Fruit fly (Drosophila melanogaster) whole organism, embryonic: ENCODE data around the gene CG14194.

Experiments used
- Ada2b ChIP-seq: fragments of 200-800 bp; sonication (Bioruptor generic); IDR thresholded peaks from 2 replicates; pipeline ENCODE4 v1.3.6; 2022; ENCODE audit warnings: missing biosample characterization, missing genetic modification characterization
- Antp ChIP-seq: fragments of 200-800 bp; sonication (Bioruptor generic); optimal IDR thresholded peaks from 3 replicates; lab custom pipeline; 2016; ENCODE audit warnings: missing biosample characterization, missing genetic modification characterization
- BEAF-32 ChIP-seq: fragments of 200-800 bp; sonication (Bioruptor generic); optimal IDR thresholded peaks from 3 replicates; lab custom pipeline; 2017; ENCODE audit warnings: missing biosample characterization, missing genetic modification characterization, mild to moderate bottlenecking, moderate library complexity, missing genetic modification reagents
- Bgb ChIP-seq: fragments of 200-800 bp; sonication (Bioruptor generic); IDR thresholded peaks from 2 replicates; pipeline ENCODE4 v1.3.6; 2022; ENCODE audit warnings: missing biosample characterization, missing genetic modification characterization; ENCODE audit not compliant: partially characterized antibody
- CG10267 ChIP-seq: fragments of 200-800 bp; sonication (Bioruptor generic); optimal IDR thresholded peaks from 2 replicates; lab custom pipeline; 2018; ENCODE audit warnings: missing biosample characterization, mild to moderate bottlenecking, missing genetic modification characterization, moderate library complexity
- CG11085 ChIP-seq: fragments of 200-800 bp; sonication (Bioruptor generic); IDR thresholded peaks from 2 replicates; pipeline ENCODE4 v1.3.6; 2022; ENCODE audit warnings: missing biosample characterization, missing genetic modification characterization
- CG12104 ChIP-seq: fragments of 200-800 bp; sonication (Bioruptor generic); optimal IDR thresholded peaks from 3 replicates; lab custom pipeline; 2016; ENCODE audit warnings: missing biosample characterization, missing genetic modification characterization
- CG12299 ChIP-seq: fragments of 200-800 bp; sonication (Bioruptor generic); optimal IDR thresholded peaks from 2 replicates; lab custom pipeline; 2018; ENCODE audit warnings: missing biosample characterization, mild to moderate bottlenecking, missing genetic modification characterization
- CG12744 ChIP-seq: fragments of 200-800 bp; sonication (Bioruptor generic); optimal IDR thresholded peaks from 2 replicates; lab custom pipeline; 2016; ENCODE audit warnings: missing biosample characterization, missing genetic modification characterization
- CG15514 ChIP-seq: fragments of 200-800 bp; sonication (Bioruptor generic); optimal IDR thresholded peaks from 3 replicates; lab custom pipeline; 2017; ENCODE audit warnings: missing biosample characterization, missing genetic modification characterization, mild to moderate bottlenecking, moderate library complexity, missing genetic modification reagents
- CG16863 ChIP-seq: fragments of 200-800 bp; sonication (Bioruptor generic); optimal IDR thresholded peaks from 3 replicates; lab custom pipeline; 2016; ENCODE audit warnings: missing biosample characterization, missing genetic modification characterization
- CG17328 ChIP-seq: fragments of 200-800 bp; sonication (Bioruptor generic); IDR thresholded peaks from 2 replicates; pipeline ENCODE4 v1.3.6; 2022; ENCODE audit warnings: missing biosample characterization, missing genetic modification characterization
- CG2202 ChIP-seq: fragments of 200-800 bp; sonication (Bioruptor generic); optimal IDR thresholded peaks from 2 replicates; lab custom pipeline; 2018; ENCODE audit warnings: missing biosample characterization, mild to moderate bottlenecking, missing genetic modification characterization
- CG2678 ChIP-seq: fragments of 200-800 bp; sonication (Bioruptor generic); optimal IDR thresholded peaks from 3 replicates; lab custom pipeline; 2019; ENCODE audit warnings: missing biosample characterization, mild to moderate bottlenecking, missing genetic modification characterization, moderate library complexity
- CG34224 ChIP-seq: fragments of 200-800 bp; sonication (Bioruptor generic); IDR thresholded peaks from 3 replicates; pipeline ENCODE4 v1.3.6; 2022; ENCODE audit warnings: missing biosample characterization, missing genetic modification characterization; ENCODE audit not compliant: partially characterized antibody
- CG34422 ChIP-seq: fragments of 200-800 bp; sonication (Bioruptor generic); IDR thresholded peaks from 3 replicates; pipeline ENCODE4 v1.3.6; 2022; ENCODE audit warnings: missing biosample characterization, missing genetic modification characterization
- CG4282 ChIP-seq: fragments of 200-800 bp; sonication (Bioruptor generic); optimal IDR thresholded peaks from 2 replicates; lab custom pipeline; 2016; ENCODE audit warnings: missing biosample characterization, missing genetic modification characterization
- CG4730 ChIP-seq: fragments of 200-800 bp; sonication (Bioruptor generic); IDR thresholded peaks from 2 replicates; pipeline ENCODE4 v1.3.6; 2022; ENCODE audit warnings: missing biosample characterization, missing genetic modification characterization
- CG4820 ChIP-seq: fragments of 200-800 bp; sonication (Bioruptor generic); optimal IDR thresholded peaks from 3 replicates; lab custom pipeline; 2016; ENCODE audit warnings: missing biosample characterization, missing genetic modification characterization
- CG5180 ChIP-seq: fragments of 200-800 bp; sonication (Bioruptor generic); optimal IDR thresholded peaks from 3 replicates; lab custom pipeline; 2017; ENCODE audit warnings: missing biosample characterization, missing genetic modification characterization, mild to moderate bottlenecking, moderate library complexity, missing genetic modification reagents
- CG5953 ChIP-seq: fragments of 200-800 bp; sonication (Bioruptor generic); IDR thresholded peaks from 2 replicates; pipeline ENCODE4 v1.3.6; 2022; ENCODE audit warnings: missing biosample characterization, missing genetic modification characterization
- CoRest ChIP-seq: fragments of 200-800 bp; sonication (Bioruptor generic); optimal IDR thresholded peaks from 3 replicates; lab custom pipeline; 2018; ENCODE audit warnings: missing biosample characterization, mild to moderate bottlenecking, missing genetic modification characterization, moderate library complexity
- CrebB ChIP-seq: fragments of 200-800 bp; sonication (Bioruptor generic); optimal IDR thresholded peaks from 3 replicates; lab custom pipeline; 2018; ENCODE audit warnings: missing biosample characterization, mild to moderate bottlenecking, missing genetic modification characterization
- D19A ChIP-seq: fragments of 200-800 bp; optimal IDR thresholded peaks from 3 replicates; lab custom pipeline; 2019; ENCODE audit warnings: missing biosample characterization, mild to moderate bottlenecking, missing genetic modification characterization, moderate library complexity
- Doc2 ChIP-seq: fragments of 200-800 bp; sonication (Bioruptor generic); IDR thresholded peaks from 2 replicates; pipeline ENCODE4 v1.3.6; 2022; ENCODE audit warnings: missing biosample characterization, missing genetic modification characterization
- E2f1 ChIP-seq: fragments of 200-800 bp; sonication (Bioruptor generic); IDR thresholded peaks from 2 replicates; pipeline ENCODE4 v1.3.6; 2022; ENCODE audit warnings: missing biosample characterization, missing genetic modification characterization
- Fer1 ChIP-seq: fragments of 200-800 bp; sonication (Bioruptor generic); optimal IDR thresholded peaks from 2 replicates; lab custom pipeline; 2017; ENCODE audit warnings: missing biosample characterization, mild to moderate bottlenecking, missing genetic modification characterization
- GATAe ChIP-seq: fragments of 200-800 bp; sonication (Bioruptor generic); conservative IDR thresholded peaks from 2 replicates; pipeline ENCODE4 v1.3.6; 2022; ENCODE audit warnings: missing biosample characterization, missing genetic modification characterization
- H2.0 ChIP-seq: fragments of 200-800 bp; sonication (Bioruptor generic); IDR thresholded peaks from 2 replicates; pipeline ENCODE4 v1.3.6; 2022; ENCODE audit warnings: missing biosample characterization, missing genetic modification characterization
- HHEX ChIP-seq: fragments of 200-800 bp; sonication (Bioruptor generic); optimal IDR thresholded peaks from 3 replicates; lab custom pipeline; 2017; ENCODE audit warnings: missing biosample characterization, mild to moderate bottlenecking, missing genetic modification characterization, missing genetic modification reagents
- Hmx ChIP-seq: fragments of 200-800 bp; sonication (Bioruptor generic); optimal IDR thresholded peaks from 2 replicates; lab custom pipeline; 2016; ENCODE audit warnings: missing biosample characterization, missing genetic modification characterization
- Hr39 ChIP-seq: fragments of >200 bp; optimal IDR thresholded peaks from 2 replicates; lab custom pipeline; 2017
- Oaz ChIP-seq: fragments of 200-800 bp; sonication (Bioruptor generic); IDR thresholded peaks from 2 replicates; pipeline ENCODE4 v1.3.6; 2022; ENCODE audit warnings: missing biosample characterization, missing genetic modification characterization
- Trl ChIP-seq, 3 experiments: fragments of >200 bp in 2 of 3; fragments of 200-800 bp in 1 of 3; sonication (Bioruptor generic) in 1 of 3; optimal IDR thresholded peaks; 2 replicates in 1 of 3; 3 replicates in 2 of 3; lab custom pipeline; 2016 to 2017; ENCODE audit warnings: missing biosample characterization in 1 of 3, missing genetic modification characterization in 1 of 3
- ap ChIP-seq: fragments of 200-800 bp; sonication (Bioruptor generic); IDR thresholded peaks from 2 replicates; pipeline ENCODE4 v1.3.6; 2022; ENCODE audit warnings: missing biosample characterization, missing genetic modification characterization
- ase ChIP-seq: fragments of 200-800 bp; sonication (Bioruptor generic); IDR thresholded peaks from 3 replicates; pipeline ENCODE4 v1.3.6; 2022; ENCODE audit warnings: missing biosample characterization, missing genetic modification characterization
- cato ChIP-seq: fragments of 200-800 bp; sonication (Bioruptor generic); optimal IDR thresholded peaks from 2 replicates; lab custom pipeline; 2016; ENCODE audit warnings: missing biosample characterization, missing genetic modification characterization, borderline replicate concordance
- chn ChIP-seq: fragments of 200-800 bp; sonication (Bioruptor generic); optimal IDR thresholded peaks from 2 replicates; lab custom pipeline; 2016; ENCODE audit warnings: missing biosample characterization, missing genetic modification characterization
- dati ChIP-seq: fragments of 200-800 bp; sonication (Bioruptor generic); IDR thresholded peaks from 2 replicates; pipeline ENCODE4 v1.3.6; 2022; ENCODE audit warnings: missing biosample characterization, missing genetic modification characterization
- dmrt99B ChIP-seq: fragments of 200-800 bp; sonication (Bioruptor generic); optimal IDR thresholded peaks from 2 replicates; lab custom pipeline; 2018; ENCODE audit warnings: missing biosample characterization, mild to moderate bottlenecking, missing genetic modification characterization, moderate library complexity
- fd102C ChIP-seq: fragments of 200-800 bp; sonication (Bioruptor generic); optimal IDR thresholded peaks from 2 replicates; lab custom pipeline; 2018; ENCODE audit warnings: missing biosample characterization, mild to moderate bottlenecking, missing genetic modification characterization, moderate library complexity
- ftz-f1 ChIP-seq: fragments of 200-800 bp; sonication (Bioruptor generic); optimal IDR thresholded peaks from 2 replicates; lab custom pipeline; 2016; ENCODE audit warnings: missing biosample characterization, missing genetic modification characterization
- gce ChIP-seq: fragments of 200-800 bp; sonication (Bioruptor generic); IDR thresholded peaks from 3 replicates; pipeline ENCODE4 v1.3.6; 2022; ENCODE audit warnings: missing biosample characterization, missing genetic modification characterization
- jigr1 ChIP-seq: fragments of 200-800 bp; sonication (Bioruptor generic); IDR thresholded peaks from 3 replicates; pipeline ENCODE4 v1.3.6; 2022; ENCODE audit warnings: missing biosample characterization, missing genetic modification characterization
- mld ChIP-seq: fragments of 200-800 bp; sonication (Bioruptor generic); IDR thresholded peaks from 3 replicates; pipeline ENCODE4 v1.3.6; 2022; ENCODE audit warnings: missing biosample characterization, missing genetic modification characterization; ENCODE audit not compliant: partially characterized antibody
- nerfin-1 ChIP-seq: fragments of 200-800 bp; sonication (Bioruptor generic); optimal IDR thresholded peaks from 3 replicates; lab custom pipeline; 2019; ENCODE audit warnings: missing biosample characterization, mild to moderate bottlenecking, missing genetic modification characterization, moderate library complexity
- sisA ChIP-seq: fragments of 200-800 bp; sonication (Bioruptor generic); IDR thresholded peaks from 2 replicates; pipeline ENCODE4 v1.3.6; 2022; ENCODE audit warnings: missing biosample characterization, missing genetic modification characterization
- sr ChIP-seq: fragments of 200-800 bp; sonication (Bioruptor generic); IDR thresholded peaks from 3 replicates; pipeline ENCODE4 v1.3.6; 2022; ENCODE audit warnings: missing biosample characterization, missing genetic modification characterization
- tgo ChIP-seq: fragments of 200-800 bp; sonication (Bioruptor generic); IDR thresholded peaks from 3 replicates; pipeline ENCODE4 v1.3.6; 2022; ENCODE audit warnings: missing biosample characterization, missing genetic modification characterization
- vfl ChIP-seq: fragments of 200-800 bp; sonication (Bioruptor generic); optimal IDR thresholded peaks from 2 replicates; lab custom pipeline; 2016; ENCODE audit warnings: missing biosample characterization, missing genetic modification characterization
- yki ChIP-seq: fragments of >200 bp; optimal IDR thresholded peaks from 3 replicates; lab custom pipeline; 2018

The CG14194 gene

DNA sequence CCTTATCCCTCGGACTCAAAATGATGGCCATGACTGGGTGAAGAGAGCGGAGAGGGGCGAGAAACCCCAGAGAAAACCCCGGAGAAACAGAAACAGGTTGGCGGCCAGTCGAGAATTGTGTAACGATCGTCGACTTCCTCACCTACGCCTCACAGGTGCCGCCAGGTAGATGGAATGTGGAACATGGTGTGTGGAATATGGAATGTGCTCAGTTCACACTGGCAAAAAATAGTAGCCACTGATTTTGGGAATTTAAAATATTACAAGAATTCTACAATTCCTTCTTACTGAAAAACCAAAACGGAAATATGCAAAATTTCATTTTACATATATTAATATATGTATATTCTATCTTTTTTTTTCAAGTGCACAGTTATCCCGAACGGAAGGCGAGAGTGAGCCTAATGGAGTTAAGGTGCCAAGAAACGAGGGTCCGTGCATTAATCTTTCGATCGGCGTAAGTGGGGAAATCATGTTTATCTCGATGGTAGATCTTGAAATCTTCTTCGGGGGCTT is 37.4 kb upstream of the CG14194 start (continued):
- peak in 1 of 2 experiments; percentile 20 for TF ChIP-seq Trl (optimal IDR thresholded peaks at IDR 0.05; lab: Kevin White, UChicago)
- TF ChIP-seq Trl (GFP tag; optimal IDR thresholded peaks at IDR 0.05; lab: Kevin White, UChicago): peak; percentile 54
- TF ChIP-seq CG34422 (GFP tag; lab: Robert Waterston, UW): peak; percentile 76; the same call in 2 of the 3 replicates
- peak; percentile 89 for TF ChIP-seq fd102C (GFP tag; lab: Kevin White, UChicago)
- no peak for TF ChIP-seq Doc2 (GFP tag; lab: Robert Waterston, UW)
- peak; percentile 87 for TF ChIP-seq CG17328 (GFP tag; lab: Robert Waterston, UW)
- TF ChIP-seq chn (GFP tag; lab: Kevin White, UChicago): peak; percentile 69
- TF ChIP-seq CG10267: peak; percentile 87
- peak; percentile 85 for TF ChIP-seq CoRest
- TF ChIP-seq nerfin-1 (tag; lab: Kevin White, UChicago): peak; percentile 79
- TF ChIP-seq CG34224 (GFP tag; lab: Robert Waterston, UW): no peak
- TF ChIP-seq CG16863 (GFP tag; lab: Kevin White, UChicago): peak; percentile 24
- TF ChIP-seq E2f1: peak; percentile 78
- peak; percentile 85 for TF ChIP-seq CG2678 (tag; lab: Kevin White, UChicago)
- TF ChIP-seq sr (GFP tag; lab: Robert Waterston, UW): no peak; the same call in 2 of the 3 replicates
- no peak for TF ChIP-seq CG12744 (GFP tag; lab: Kevin White, UChicago)
- no peak for TF ChIP-seq BEAF-32
- TF ChIP-seq CG5953 (GFP tag; lab: Robert Waterston, UW): peak; percentile 43; the same call in 1 of the 2 replicates
- no peak for TF ChIP-seq Oaz
- peak; percentile 63 for TF ChIP-seq CG5180 (GFP tag; lab: Kevin White, UChicago)
- no peak for TF ChIP-seq gce
- TF ChIP-seq Hmx (GFP tag; lab: Kevin White, UChicago): no peak
- peak; percentile 83 for TF ChIP-seq CG4820
- peak; percentile 16 for TF ChIP-seq Antp (GFP tag; lab: Kevin White, UChicago)
- TF ChIP-seq mld (GFP tag; lab: Robert Waterston, UW): no peak
- no peak for TF ChIP-seq jigr1
- peak; percentile 70 for TF ChIP-seq Ada2b (GFP tag; lab: Robert Waterston, UW)
- peak; percentile 47; the same call in 1 of the 3 replicates for TF ChIP-seq ase (GFP tag; lab: Robert Waterston, UW)
- peak; percentile 75 for TF ChIP-seq tgo (GFP tag; lab: Robert Waterston, UW)
- no peak for TF ChIP-seq Hr39 (lab: Kevin White, UChicago)
- TF ChIP-seq CrebB: peak; percentile 29
- peak; percentile 35; the same call in 1 of the 2 replicates for TF ChIP-seq GATAe (GFP tag; lab: Robert Waterston, UW)
- TF ChIP-seq cato (GFP tag; lab: Kevin White, UChicago): peak; percentile 43
- peak; percentile 80 for TF ChIP-seq dmrt99B
- peak; percentile 79 for TF ChIP-seq CG4730
- peak; percentile 90 for TF ChIP-seq CG2202 (tag; lab: Kevin White, UChicago)
- TF ChIP-seq Bgb (GFP tag; lab: Robert Waterston, UW): no peak
- TF ChIP-seq CG12299 (tag; lab: Kevin White, UChicago): peak; percentile 53
- TF ChIP-seq sisA: peak; percentile 69
- no peak for TF ChIP-seq yki (lab: Kevin White, UChicago)
- peak; percentile 80 for TF ChIP-seq CG12104 (GFP tag; lab: Kevin White, UChicago)
- TF ChIP-seq ap (GFP tag; lab: Robert Waterston, UW): peak; percentile 60
- TF ChIP-seq Fer1 (GFP tag; lab: Kevin White, UChicago): peak; percentile 75
- peak; percentile 63 for TF ChIP-seq H2.0 (GFP tag; lab: Robert Waterston, UW)
- peak; percentile 74 for TF ChIP-seq HHEX (GFP tag; lab: Kevin White, UChicago)
- TF ChIP-seq D19A: peak; percentile 85
- TF ChIP-seq CG15514 (GFP tag; lab: Kevin White, UChicago): peak; percentile 57
- TF ChIP-seq vfl (GFP tag; lab: Kevin White, UChicago): peak; percentile 47
- TF ChIP-seq ftz-f1 (GFP tag; lab: Kevin White, UChicago): no peak
- TF ChIP-seq dati: no peak
- peak; percentile 60 for TF ChIP-seq CG11085
- TF ChIP-seq CG4282: no peak
